Fruit fly (Drosophila melanogaster): ENCODE data around the gene Klp31E.

Klp31E gene

dm6 chr2L:10442048-10442790 lies 28.4 kb downstream of the Klp31E start, which contains the start of gene loh (continued):
- TF ChIP-seq Oaz (GFP tag; IDR thresholded peaks at IDR 0.05) (no peak), sob (GFP tag; IDR thresholded peaks at IDR 0.05) (0 out of 2 replicates have a peak, but pooled peaks have one; percentile 5), Pdp1 (GFP tag; optimal IDR thresholded peaks at IDR 0.05) (no peak), CG6765 (GFP tag; optimal IDR thresholded peaks at IDR 0.05) (peak; percentile 23), CG13624 (GFP tag; optimal IDR thresholded peaks at IDR 0.05) (no peak), CG10979 (tag; optimal IDR thresholded peaks at IDR 0.05) (peak; percentile 76), Med (GFP tag) (peak; percentile 66), tio (GFP tag; optimal IDR thresholded peaks at IDR 0.05) (peak; percentile 55), grn (GFP tag; optimal IDR thresholded peaks at IDR 0.05) (no peak), CG10274 (GFP tag; optimal IDR thresholded peaks at IDR 0.05) (no peak), NfI (GFP tag; optimal IDR thresholded peaks at IDR 0.05) (peak; percentile 1), Hmx (GFP tag; optimal IDR thresholded peaks at IDR 0.05) (peak; percentile 2), CG17186 (GFP tag; optimal IDR thresholded peaks at IDR 0.05) (no peak), kah (GFP tag; optimal IDR thresholded peaks at IDR 0.05) (peak; percentile 35), CG15696 (tag; optimal IDR thresholded peaks at IDR 0.05) (peak; percentile 10), fd64A (GFP tag; optimal IDR thresholded peaks at IDR 0.05) (no peak), TFAM (GFP tag; optimal IDR thresholded peaks at IDR 0.05) (no peak), Fer3 (tag; optimal IDR thresholded peaks at IDR 0.05) (no peak), bsh (GFP tag; optimal IDR thresholded peaks at IDR 0.05) (peak in 1 of 2 experiments; percentile 63), CG4360 (GFP tag; IDR thresholded peaks at IDR 0.05) (no peak), salm (tag; optimal IDR thresholded peaks at IDR 0.05) (peak; percentile 46), odd (GFP tag; optimal IDR thresholded peaks at IDR 0.05) (peak; percentile 39), CG7839 (tag; optimal IDR thresholded peaks at IDR 0.05) (no peak), Sry-β (GFP tag; optimal IDR thresholded peaks at IDR 0.05) (peak; percentile 30), CG10462 (GFP tag; optimal IDR thresholded peaks at IDR 0.05) (no peak), CG8089 (GFP tag; optimal IDR thresholded peaks at IDR 0.05) (no peak), Fer1 (GFP tag; optimal IDR thresholded peaks at IDR 0.05) (peak; percentile 51), CG33213 (GFP tag; optimal IDR thresholded peaks at IDR 0.05) (no peak), CG15514 (GFP tag; optimal IDR thresholded peaks at IDR 0.05) (peak; percentile 12), CG1603 (tag; optimal IDR thresholded peaks at IDR 0.05) (peak; percentile 18), Taf1 (GFP tag; IDR thresholded peaks at IDR 0.05) (0 out of 2 replicates have a peak, but pooled peaks have one; percentile 26), Eip74EF (GFP tag; optimal IDR thresholded peaks at IDR 0.05) (peak in 1 of 2 experiments; percentile 67), trem (tag; optimal IDR thresholded peaks at IDR 0.05) (peak; percentile 24), Poxn (GFP tag; IDR thresholded peaks at IDR 0.05) (no peak), CG4820 (GFP tag; optimal IDR thresholded peaks at IDR 0.05) (peak; percentile 52), CG14050 (GFP tag; IDR thresholded peaks at IDR 0.05) (no peak), CG15269 (tag; optimal IDR thresholded peaks at IDR 0.05) (peak; percentile 43), Opbp (GFP tag; IDR thresholded peaks at IDR 0.05; ENCODE audit: partially characterized antibody) (no peak), CG2199 (GFP tag; IDR thresholded peaks at IDR 0.05) (no peak), Lhr (GFP tag; optimal IDR thresholded peaks at IDR 0.05) (no peak), HmgZ (tag; optimal IDR thresholded peaks at IDR 0.05) (no peak), onecut (GFP tag; IDR thresholded peaks at IDR 0.05) (0 out of 2 replicates have a peak, but pooled peaks have one; percentile 28), CG6689 (GFP tag; IDR thresholded peaks at IDR 0.05) (peak; percentile 55), unpg (GFP tag; optimal IDR thresholded peaks at IDR 0.05) (peak; percentile 42), seq (GFP tag; IDR thresholded peaks at IDR 0.05) (0 out of 2 replicates have a peak, but pooled peaks have one; percentile 22), CG14667 (GFP tag; IDR thresholded peaks at IDR 0.05) (no peak; the same call in 1 of the 2 replicates), CG10543 (GFP tag; optimal IDR thresholded peaks at IDR 0.05) (peak; percentile 64), CG6175 (GFP tag; IDR thresholded peaks at IDR 0.05) (no peak)

Data from whole organism, embryonic.